Worm (Caenorhabditis elegans) whole organism, L4 larva: ENCODE measurements around the gene exos-2.

Experiments used
- D1046.2 ChIP-seq: fragments of 200-800 bp; sonication (Bioruptor generic); IDR thresholded peaks from 2 replicates; pipeline ENCODE4 v1.3.6; 2022; ENCODE audit warnings: missing genetic modification characterization, missing compliant biosample characterization
- T26A8.4 ChIP-seq: fragments of 200-800 bp; sonication (Bioruptor generic); IDR thresholded peaks from 2 replicates; pipeline ENCODE4 v1.3.6; 2022; ENCODE audit warnings: missing genetic modification characterization, missing compliant biosample characterization
- aha-1 ChIP-seq: fragments of 150-350 bp; peaks from one replicate; lab custom pipeline; 2014; ENCODE audit warnings: missing biosample characterization, missing genetic modification characterization
- ama-1 ChIP-seq: fragments of 150-350 bp; optimal IDR thresholded peaks from 2 replicates; lab custom pipeline; 2014; ENCODE audit warnings: inconsistent platforms, mixed read lengths
- arid-1 ChIP-seq: fragments of 200-800 bp; sonication (Bioruptor generic); conservative IDR thresholded peaks from 2 replicates; pipeline ENCODE4 v1.3.6; 2022; ENCODE audit warnings: missing genetic modification reagents, missing genetic modification characterization, missing compliant biosample characterization
- ceh-82 ChIP-seq: sonication (generic microtip); optimal IDR thresholded peaks from 2 replicates; lab custom pipeline; 2017; ENCODE audit warnings: missing biosample characterization, missing genetic modification characterization
- cey-2 ChIP-seq: sonication (generic microtip); optimal IDR thresholded peaks from 3 replicates; lab custom pipeline; 2017; ENCODE audit warnings: missing genetic modification characterization, mild to moderate bottlenecking, missing compliant biosample characterization, antibody characterized with exemption, borderline replicate concordance; ENCODE audit not compliant: insufficient read depth
- ctbp-1 ChIP-seq: fragments of 200-800 bp; sonication (Bioruptor generic); IDR thresholded peaks from 2 replicates; pipeline ENCODE4 v1.3.6; 2022; ENCODE audit warnings: missing genetic modification reagents, missing genetic modification characterization, missing compliant biosample characterization
- daf-12 ChIP-seq: fragments of 150-350 bp; optimal IDR thresholded peaks from 2 replicates; lab custom pipeline; 2014; ENCODE audit warnings: missing biosample characterization, missing genetic modification reagents, missing genetic modification characterization
- daf-16 ChIP-seq, 3 experiments: sonication (generic microtip); optimal IDR thresholded peaks; 2 replicates each; lab custom pipeline; 2016 to 2017; ENCODE audit warnings: missing genetic modification characterization in 3 of 3, missing genetic modification reagents in 3 of 3, mild to moderate bottlenecking in 2 of 3, missing compliant biosample characterization in 2 of 3, missing biosample characterization in 1 of 3, moderate library complexity in 1 of 3
- daf-8 ChIP-seq: fragments of 200-800 bp; sonication (Bioruptor generic); IDR thresholded peaks from 2 replicates; pipeline ENCODE4 v1.3.6; 2022; ENCODE audit warnings: missing genetic modification characterization, missing compliant biosample characterization
- dpl-1 ChIP-seq: fragments of 150-350 bp; optimal IDR thresholded peaks from 2 replicates; lab custom pipeline; 2014; ENCODE audit warnings: missing biosample characterization, missing genetic modification reagents, missing genetic modification characterization
- fkh-10 ChIP-seq: fragments of 150-350 bp; optimal IDR thresholded peaks from 2 replicates; lab custom pipeline; 2014; ENCODE audit warnings: missing biosample characterization, missing genetic modification reagents, missing genetic modification characterization
- gei-8 ChIP-seq: fragments of 200-800 bp; sonication (Bioruptor generic); optimal IDR thresholded peaks from 2 replicates; lab custom pipeline; 2018; ENCODE audit warnings: mild to moderate bottlenecking, missing genetic modification characterization, missing compliant biosample characterization
- lim-7 ChIP-seq: fragments of 200-800 bp; sonication (Bioruptor generic); IDR thresholded peaks from 2 replicates; pipeline ENCODE4 v1.3.6; 2022; ENCODE audit warnings: missing genetic modification characterization, missing compliant biosample characterization
- lin-1 ChIP-seq: fragments of 200-800 bp; sonication (Bioruptor generic); IDR thresholded peaks from 2 replicates; pipeline ENCODE4 v1.3.6; 2022; ENCODE audit warnings: missing genetic modification reagents, missing genetic modification characterization, missing compliant biosample characterization
- lin-15B ChIP-seq: fragments of 150-350 bp; sonication (generic microtip); optimal IDR thresholded peaks from 3 replicates; lab custom pipeline; 2014; ENCODE audit warnings: missing biosample characterization, missing genetic modification characterization
- lin-38 ChIP-seq: fragments of 200-800 bp; sonication (Bioruptor generic); IDR thresholded peaks from 2 replicates; pipeline ENCODE4 v1.3.6; 2022; ENCODE audit warnings: missing genetic modification reagents, missing genetic modification characterization, missing compliant biosample characterization
- lin-39 ChIP-seq: fragments of 150-350 bp; optimal IDR thresholded peaks from 2 replicates; lab custom pipeline; 2014; ENCODE audit warnings: missing biosample characterization, missing genetic modification reagents, missing genetic modification characterization
- lsy-2 ChIP-seq, 2 experiments: fragments of 150-350 bp in 1 of 2; sonication (generic microtip) in 1 of 2; optimal IDR thresholded peaks; 2 replicates each; lab custom pipeline; 2014 to 2017; ENCODE audit warnings: missing biosample characterization in 2 of 2, missing genetic modification characterization in 2 of 2
- madf-5 ChIP-seq, 2 experiments: fragments of 200-800 bp; sonication (Bioruptor generic); IDR thresholded peaks; 2 replicates each; pipeline ENCODE4 v1.3.6; 2022; ENCODE audit warnings: missing compliant biosample characterization in 2 of 2, missing genetic modification characterization in 2 of 2
- madf-9 ChIP-seq: fragments of 200-800 bp; sonication (Bioruptor generic); conservative IDR thresholded peaks from 2 replicates; pipeline ENCODE4 v1.3.6; 2022; ENCODE audit warnings: missing genetic modification reagents, missing genetic modification characterization, missing compliant biosample characterization
- mdl-1 ChIP-seq, 2 experiments: fragments of 150-350 bp in 1 of 2; sonication (generic microtip) in 1 of 2; optimal IDR thresholded peaks; 2 replicates each; lab custom pipeline; 2014 to 2017; ENCODE audit warnings: missing biosample characterization in 2 of 2, missing genetic modification characterization in 2 of 2
- mes-2 ChIP-seq: sonication (generic microtip); optimal IDR thresholded peaks from 2 replicates; lab custom pipeline; 2016; ENCODE audit warnings: missing genotype, mild to moderate bottlenecking, missing genetic modification characterization, missing compliant biosample characterization; ENCODE audit not compliant: poor library complexity, severe bottlenecking
- nhr-102 ChIP-seq: sonication (generic microtip); optimal IDR thresholded peaks from 2 replicates; lab custom pipeline; 2016; ENCODE audit warnings: mild to moderate bottlenecking, missing genetic modification characterization, moderate library complexity, missing compliant biosample characterization
- nhr-11 ChIP-seq: fragments of 150-350 bp; optimal IDR thresholded peaks from 2 replicates; lab custom pipeline; 2014; ENCODE audit warnings: missing biosample characterization, missing genetic modification characterization
- nhr-111 ChIP-seq: fragments of 200-800 bp; sonication (Bioruptor generic); optimal IDR thresholded peaks from 2 replicates; lab custom pipeline; 2018; ENCODE audit warnings: mild to moderate bottlenecking, missing genetic modification characterization, missing compliant biosample characterization
- nhr-237 ChIP-seq: sonication (generic microtip); optimal IDR thresholded peaks from 2 replicates; lab custom pipeline; 2017; ENCODE audit warnings: missing biosample characterization, missing genetic modification characterization
- nhr-48 ChIP-seq: sonication (generic microtip); optimal IDR thresholded peaks from 2 replicates; lab custom pipeline; 2016; ENCODE audit warnings: mild to moderate bottlenecking, missing genetic modification characterization, missing compliant biosample characterization
- nhr-6 ChIP-seq: fragments of 150-350 bp; optimal IDR thresholded peaks from 2 replicates; lab custom pipeline; 2014; ENCODE audit warnings: missing biosample characterization, missing genetic modification characterization
- nhr-76 ChIP-seq: fragments of 150-350 bp; optimal IDR thresholded peaks from 2 replicates; lab custom pipeline; 2014; ENCODE audit warnings: missing biosample characterization, missing genetic modification characterization
- set-16 ChIP-seq: fragments of 200-800 bp; sonication (Bioruptor generic); IDR thresholded peaks from 2 replicates; pipeline ENCODE4 v1.3.6; 2022; ENCODE audit warnings: missing genetic modification reagents, missing genetic modification characterization, missing compliant biosample characterization
- snpc-1.2 ChIP-seq: fragments of 200-800 bp; sonication (Bioruptor generic); IDR thresholded peaks from 2 replicates; pipeline ENCODE4 v1.3.6; 2022; ENCODE audit warnings: missing genetic modification reagents, missing genetic modification characterization, missing compliant biosample characterization
- snpc-4 ChIP-seq: fragments of 150-350 bp; optimal IDR thresholded peaks from 2 replicates; lab custom pipeline; 2014; ENCODE audit warnings: missing biosample characterization, missing genetic modification characterization
- spr-1 ChIP-seq: sonication (generic microtip); optimal IDR thresholded peaks from 2 replicates; lab custom pipeline; 2016; ENCODE audit warnings: mild to moderate bottlenecking, missing genetic modification characterization, missing compliant biosample characterization
- spr-3 ChIP-seq: fragments of 200-800 bp; sonication (Bioruptor generic); optimal IDR thresholded peaks from 2 replicates; lab custom pipeline; 2018; ENCODE audit warnings: mild to moderate bottlenecking, missing genetic modification characterization, missing compliant biosample characterization
- unc-39 ChIP-seq: sonication (generic microtip); optimal IDR thresholded peaks from 2 replicates; lab custom pipeline; 2017; ENCODE audit warnings: missing biosample characterization, missing genetic modification characterization
- zfp-3 ChIP-seq: fragments of 200-800 bp; sonication (Bioruptor generic); conservative IDR thresholded peaks from 2 replicates; pipeline ENCODE4 v1.3.6; 2022; ENCODE audit warnings: missing genetic modification reagents, missing genetic modification characterization, missing compliant biosample characterization
- ztf-11 ChIP-seq: fragments of 150-350 bp; optimal IDR thresholded peaks from 2 replicates; lab custom pipeline; 2014; ENCODE audit warnings: missing biosample characterization, missing genetic modification characterization

Gene exos-2

DNA sequence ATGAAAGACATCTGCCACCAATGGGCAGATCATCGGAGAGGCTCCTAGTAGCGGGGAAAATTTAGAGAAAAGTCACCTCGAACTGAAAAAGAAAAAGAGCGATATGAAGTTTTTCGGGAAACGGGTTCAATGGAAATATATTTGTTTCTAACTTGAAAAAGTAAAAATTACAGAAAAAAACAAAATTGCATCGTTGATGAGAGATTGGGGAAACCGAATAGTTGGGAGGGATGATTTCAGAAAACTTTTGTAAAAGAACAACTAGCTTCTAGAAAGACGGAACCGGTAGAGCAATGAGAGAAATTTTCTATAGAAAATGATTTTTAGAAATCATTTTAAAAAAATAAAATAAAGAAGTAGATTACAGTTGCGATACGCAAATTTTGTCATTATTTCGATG lies 36.9 kb upstream of the exos-2 start:
- TF ChIP-seq lin-38 (0 out of 2 replicates have a peak, but pooled peaks have one; percentile 19), nhr-237 (no peak), gei-8 (no peak), T26A8.4 (GFP tag; lab: Robert Waterston, UW) (peak; percentile 94), nhr-102 (tag; lab: Kevin White, UChicago) (peak; percentile 62), nhr-11 (tag; lab: Kevin White, UChicago) (no peak), madf-5 (GFP tag; IDR thresholded peaks at IDR 0.05; lab: Robert Waterston, UW) (no peak), lsy-2 (tag; optimal IDR thresholded peaks at IDR 0.05; lab: Kevin White, UChicago) (no peak), madf-9 (GFP tag; lab: Robert Waterston, UW) (no peak), spr-3 (GFP tag; lab: Kevin White, UChicago) (no peak), nhr-6 (tag; lab: Kevin White, UChicago) (no peak), lin-1 (no peak), dpl-1 (peak; percentile 25), lin-39 (tag; lab: Kevin White, UChicago) (no peak), daf-8 (GFP tag; lab: Robert Waterston, UW) (no peak), daf-16 (GFP tag; optimal IDR thresholded peaks at IDR 0.05; lab: Kevin White, UChicago) (no peak), daf-16 (tag; optimal IDR thresholded peaks at IDR 0.05; lab: Kevin White, UChicago) (no peak), snpc-4 (tag; lab: Kevin White, UChicago) (no peak), set-16 (GFP tag; lab: Robert Waterston, UW) (no peak), nhr-48 (tag; lab: Kevin White, UChicago) (no peak), spr-1 (tag; lab: Kevin White, UChicago) (peak; percentile 62), nhr-76 (tag; lab: Kevin White, UChicago) (no peak), unc-39 (tag; lab: Kevin White, UChicago) (no peak)

DNA sequence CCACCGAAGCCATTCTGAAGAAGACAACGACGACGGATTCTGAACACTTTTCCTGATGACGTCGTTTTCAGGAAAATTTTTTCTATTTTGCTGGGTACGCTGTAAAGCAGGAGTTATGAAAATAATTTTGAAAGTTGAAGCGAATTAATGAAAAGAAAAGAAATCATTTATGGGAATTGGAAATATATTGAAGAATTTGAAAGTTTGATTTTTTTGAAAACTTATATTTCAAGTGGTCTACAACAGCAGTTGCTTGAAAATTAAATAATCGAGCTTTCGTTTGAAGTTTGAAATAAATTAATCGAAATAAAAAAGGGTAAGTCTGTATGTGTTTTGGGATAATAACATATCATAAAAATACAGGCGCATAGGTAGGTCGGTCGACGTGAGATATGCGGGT lies 31.3 kb upstream of the exos-2 start, which contains the start of gene shl-1:
shl-1 (minus strand) TSS at position 101 of the 400 bp plus-strand sequence.
- TF ChIP-seq lim-7 (GFP tag; lab: Robert Waterston, UW) = no peak
- TF ChIP-seq aha-1 (tag; lab: Kevin White, UChicago) = peak; percentile 79

DNA sequence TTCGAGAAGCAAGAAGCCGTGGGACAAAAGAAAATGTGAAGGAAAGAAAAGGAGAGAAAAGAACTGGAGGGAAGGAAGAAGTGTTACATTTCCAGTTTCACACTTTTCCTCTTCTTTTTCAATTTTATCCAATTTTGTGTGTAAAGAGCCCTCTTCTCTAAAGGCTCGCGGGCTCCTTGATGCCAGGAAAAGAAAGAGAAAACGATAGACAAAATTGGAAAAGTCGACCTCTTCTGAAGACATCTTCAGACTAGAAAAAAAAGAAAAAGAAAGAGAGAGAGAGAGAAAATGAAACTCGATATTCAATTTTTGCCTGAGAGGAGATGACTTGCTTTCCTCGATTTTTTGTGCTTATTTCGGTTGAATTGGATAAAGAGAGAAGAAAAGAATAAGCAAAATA lies 30.3 kb upstream of the exos-2 start:
- TF ChIP-seq ctbp-1 (GFP tag; lab: Robert Waterston, UW) (peak; percentile 13; the same call in 1 of the 2 replicates), fkh-10 (GFP tag; lab: Kevin White, UChicago) (peak; percentile 69), mes-2 (tag; lab: Kevin White, UChicago) (no peak)

DNA sequence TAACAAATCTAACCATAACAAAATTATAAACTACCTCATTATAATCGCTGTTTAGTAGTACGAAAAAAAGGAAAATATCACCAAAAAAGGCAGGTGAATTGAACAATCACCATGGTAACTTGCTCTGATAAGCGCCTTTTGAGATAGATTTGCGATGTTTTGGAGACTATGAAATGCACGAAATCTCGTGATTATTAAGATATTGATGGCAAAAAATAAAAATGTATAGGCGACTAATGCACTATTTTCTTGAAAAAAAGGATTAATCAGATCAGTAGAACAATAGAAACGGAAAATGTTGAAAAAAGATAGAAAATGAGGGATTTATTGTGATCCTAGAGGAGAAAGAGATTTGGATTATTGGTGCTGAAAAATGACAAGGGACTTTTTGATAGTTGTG lies 26.7 kb upstream of the exos-2 start:
- TF ChIP-seq lin-15B (tag; lab: Kevin White, UChicago) (no peak), arid-1 (GFP tag; lab: Robert Waterston, UW) (no peak), ztf-11 (tag; lab: Kevin White, UChicago) (no peak), nhr-111 (GFP tag; lab: Kevin White, UChicago) (no peak), ceh-82 (tag; lab: Kevin White, UChicago) (no peak), snpc-1.2 (GFP tag; lab: Robert Waterston, UW) (no peak), cey-2 (tag; lab: Kevin White, UChicago) (no peak), zfp-3 (no peak), spr-3 (GFP tag; lab: Kevin White, UChicago) (no peak), mdl-1 (tag; optimal IDR thresholded peaks at IDR 0.05; lab: Kevin White, UChicago) (no peak), ama-1 (no peak), daf-12 (tag; lab: Kevin White, UChicago) (no peak), D1046.2 (GFP tag; lab: Robert Waterston, UW) (no peak)
